Fruit fly (Drosophila melanogaster): Measurements from ENCODE around the gene Spn.

dm6 chr3L:2572907-2573591 lies 19.0 kb upstream of the Spn start:
- no peak for TF ChIP-seq h (optimal IDR thresholded peaks at IDR 0.05)
- no peak for TF ChIP-seq Myc (optimal IDR thresholded peaks at IDR 0.05)
- TF ChIP-seq psq (optimal IDR thresholded peaks at IDR 0.05): no peak
- no peak for TF ChIP-seq Sin3A (optimal IDR thresholded peaks at IDR 0.05)
- no peak for TF ChIP-seq ttk (optimal IDR thresholded peaks at IDR 0.05)
- TF ChIP-seq insv (optimal IDR thresholded peaks at IDR 0.05): no peak

Measured in Kc167 (cell line).